Fruit fly (Drosophila melanogaster) whole organism, wandering third instar larva: ENCODE data around the gene CG14125.
A peak's percentile ranks its signal among the peaks of the same experiment; 100 is the strongest.

Experiments
- Abd-B ChIP-seq: fragments of >200 bp; optimal IDR thresholded peaks from 2 replicates; lab custom pipeline; 2017; ENCODE audit warnings: missing biosample characterization, missing genetic modification characterization
- CG32264 ChIP-seq: fragments of 200-800 bp; sonication (Bioruptor generic); optimal IDR thresholded peaks from 2 replicates; lab custom pipeline; 2016; ENCODE audit warnings: missing biosample characterization, missing genetic modification characterization
- CG9705 ChIP-seq: fragments of 200-800 bp; sonication (Bioruptor generic); optimal IDR thresholded peaks from 2 replicates; lab custom pipeline; 2018; ENCODE audit warnings: missing biosample characterization, mild to moderate bottlenecking, missing genetic modification characterization
- CrebA ChIP-seq: fragments of 200-800 bp; sonication (Bioruptor generic); optimal IDR thresholded peaks from 2 replicates; lab custom pipeline; 2016; ENCODE audit warnings: missing biosample characterization, mild to moderate bottlenecking, missing genetic modification characterization, borderline replicate concordance
- Dfd ChIP-seq: fragments of >200 bp; optimal IDR thresholded peaks from 2 replicates; lab custom pipeline; 2017; ENCODE audit warnings: missing biosample characterization, missing genetic modification characterization
- Dif ChIP-seq: fragments of 200-275, 200-300 bp; sonication (Bioruptor generic); optimal IDR thresholded peaks from 2 replicates; lab custom pipeline; 2018; ENCODE audit warnings: missing biosample characterization, missing genetic modification characterization; ENCODE audit not compliant: partially characterized antibody
- GATAd ChIP-seq: sonication (Bioruptor generic); optimal IDR thresholded peaks from 2 replicates; lab custom pipeline; 2016; ENCODE audit warnings: missing biosample characterization, missing genetic modification characterization
- HLH106 ChIP-seq: fragments of 200-800 bp; optimal IDR thresholded peaks from 3 replicates; lab custom pipeline; 2019; ENCODE audit warnings: missing biosample characterization, mild to moderate bottlenecking, missing genetic modification characterization, moderate library complexity
- Hr78 ChIP-seq: fragments of >200 bp; optimal IDR thresholded peaks from 2 replicates; lab custom pipeline; 2017; ENCODE audit warnings: missing biosample characterization, missing genetic modification characterization
- Hr83 ChIP-seq: fragments of 200-300 bp; sonication (Bioruptor generic); optimal IDR thresholded peaks from 2 replicates; lab custom pipeline; 2016; ENCODE audit warnings: missing biosample characterization, mild to moderate bottlenecking, missing genetic modification characterization, moderate library complexity; ENCODE audit not compliant: poor library complexity, severe bottlenecking
- Jra ChIP-seq: sonication (Bioruptor generic); optimal IDR thresholded peaks from 2 replicates; lab custom pipeline; 2016; ENCODE audit warnings: missing biosample characterization, missing genetic modification characterization
- Mio ChIP-seq: sonication (Bioruptor generic); optimal IDR thresholded peaks from 2 replicates; lab custom pipeline; 2016; ENCODE audit warnings: missing biosample characterization, missing genetic modification characterization
- Myc ChIP-seq: fragments of >200 bp; optimal IDR thresholded peaks from 2 replicates; lab custom pipeline; 2017
- N ChIP-seq: fragments of >200 bp; optimal IDR thresholded peaks from 2 replicates; lab custom pipeline; 2018; ENCODE audit warnings: missing biosample characterization, missing external identifiers, missing genetic modification characterization
- OdsH ChIP-seq: fragments of 200-800 bp; sonication (Bioruptor generic); optimal IDR thresholded peaks from 2 replicates; lab custom pipeline; 2016; ENCODE audit warnings: missing biosample characterization, mild to moderate bottlenecking, missing genetic modification characterization
- Rel ChIP-seq, 2 experiments: fragments of 200-800 bp; sonication (Bioruptor generic) in 1 of 2; optimal IDR thresholded peaks; 2 replicates in 1 of 2; 3 replicates in 1 of 2; lab custom pipeline; 2016 to 2019; ENCODE audit warnings: mild to moderate bottlenecking in 2 of 2, missing biosample characterization in 2 of 2, missing genetic modification characterization in 2 of 2, moderate library complexity in 1 of 2
- Vsx2 ChIP-seq: fragments of 200-300, 225-300 bp; sonication (Bioruptor generic); optimal IDR thresholded peaks from 2 replicates; lab custom pipeline; 2018; ENCODE audit warnings: missing biosample characterization, missing genetic modification characterization; ENCODE audit not compliant: partially characterized antibody
- br ChIP-seq: fragments of 200-800 bp; sonication (Bioruptor generic); optimal IDR thresholded peaks from 2 replicates; lab custom pipeline; 2016; ENCODE audit warnings: missing biosample characterization, missing genetic modification characterization
- brk ChIP-seq: fragments of 200-800 bp; sonication (Bioruptor generic); optimal IDR thresholded peaks from 2 replicates; lab custom pipeline; 2016; ENCODE audit warnings: missing biosample characterization, mild to moderate bottlenecking, missing genetic modification characterization
- dmrt93B ChIP-seq: fragments of 200-800 bp; sonication (Bioruptor generic); optimal IDR thresholded peaks from 2 replicates; lab custom pipeline; 2018; ENCODE audit warnings: missing biosample characterization, mild to moderate bottlenecking, missing genetic modification characterization
- dsf ChIP-seq: sonication (Bioruptor generic); optimal IDR thresholded peaks from 2 replicates; lab custom pipeline; 2016; ENCODE audit warnings: missing biosample characterization, missing genetic modification characterization, borderline replicate concordance
- ey ChIP-seq: fragments of 200-800 bp; sonication (Bioruptor generic); optimal IDR thresholded peaks from 2 replicates; lab custom pipeline; 2016; ENCODE audit warnings: missing biosample characterization, missing genetic modification characterization
- foxo ChIP-seq, 2 experiments: fragments of 200-800 bp; sonication (Bioruptor generic); optimal IDR thresholded peaks; 2 replicates in 1 of 2; 3 replicates in 1 of 2; lab custom pipeline; 2016 to 2017; ENCODE audit warnings: missing biosample characterization in 2 of 2, missing genetic modification characterization in 2 of 2
- fru ChIP-seq: fragments of 200-800 bp; sonication (Bioruptor generic); optimal IDR thresholded peaks from 3 replicates; lab custom pipeline; 2016; ENCODE audit warnings: missing biosample characterization, mild to moderate bottlenecking, missing genetic modification characterization
- h ChIP-seq: fragments of 200-800 bp; sonication (Bioruptor generic); optimal IDR thresholded peaks from 3 replicates; lab custom pipeline; 2016; ENCODE audit warnings: missing biosample characterization, mild to moderate bottlenecking, missing genetic modification characterization
- lola ChIP-seq: fragments of >200 bp; optimal IDR thresholded peaks from 2 replicates; lab custom pipeline; 2017; ENCODE audit warnings: missing biosample characterization, missing genetic modification characterization
- pan ChIP-seq: fragments of >200 bp; optimal IDR thresholded peaks from 2 replicates; lab custom pipeline; 2017
- psq ChIP-seq: fragments of 200-800 bp; sonication (Bioruptor generic); optimal IDR thresholded peaks from 3 replicates; lab custom pipeline; 2017; ENCODE audit warnings: missing biosample characterization, mild to moderate bottlenecking, missing genetic modification characterization, moderate library complexity
- rgr ChIP-seq: fragments of 200-800 bp; sonication (Bioruptor generic); optimal IDR thresholded peaks from 3 replicates; lab custom pipeline; 2016; ENCODE audit warnings: missing biosample characterization, mild to moderate bottlenecking, missing genetic modification characterization
- sage ChIP-seq: fragments of 200-800 bp; sonication (Bioruptor generic); optimal IDR thresholded peaks from 2 replicates; lab custom pipeline; 2016; ENCODE audit warnings: missing biosample characterization, mild to moderate bottlenecking, missing genetic modification characterization
- sv ChIP-seq: fragments of 200-800 bp; sonication (Bioruptor generic); optimal IDR thresholded peaks from 3 replicates; lab custom pipeline; 2016; ENCODE audit warnings: missing biosample characterization, missing genetic modification characterization
- usp ChIP-seq: fragments of >200 bp; optimal IDR thresholded peaks from 2 replicates; lab custom pipeline; 2017; ENCODE audit warnings: missing biosample characterization, missing genetic modification characterization
- woc ChIP-seq: sonication (Bioruptor generic); optimal IDR thresholded peaks from 2 replicates; lab custom pipeline; 2016; ENCODE audit warnings: missing biosample characterization, mild to moderate bottlenecking, missing genetic modification characterization

The CG14125 gene

DNA sequence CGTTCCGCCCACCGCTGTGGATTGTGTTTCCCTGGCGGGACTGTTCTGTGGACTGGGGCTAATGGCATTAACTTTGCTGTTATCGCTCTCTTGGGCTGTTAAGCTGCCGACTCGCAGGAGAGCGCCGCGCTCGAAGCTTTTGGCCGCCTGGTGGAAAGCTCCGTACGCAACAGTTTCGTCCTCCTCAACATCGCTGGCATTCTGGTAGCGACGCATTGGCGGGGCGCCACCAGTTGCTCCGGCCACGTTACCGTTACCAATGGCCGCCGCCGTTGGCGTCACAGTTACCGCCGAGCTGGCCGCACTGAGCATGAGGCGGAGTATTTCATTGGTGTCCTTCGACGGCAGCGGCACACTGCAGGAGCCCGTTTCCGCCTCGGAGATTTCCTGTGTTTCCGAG is 37.4 kb upstream of the CG14125 start:
- TF ChIP-seq N (GFP tag; lab: Kevin White, UChicago): no peak
- no peak for TF ChIP-seq Hr78
- no peak for TF ChIP-seq OdsH (GFP tag; lab: Kevin White, UChicago)

DNA sequence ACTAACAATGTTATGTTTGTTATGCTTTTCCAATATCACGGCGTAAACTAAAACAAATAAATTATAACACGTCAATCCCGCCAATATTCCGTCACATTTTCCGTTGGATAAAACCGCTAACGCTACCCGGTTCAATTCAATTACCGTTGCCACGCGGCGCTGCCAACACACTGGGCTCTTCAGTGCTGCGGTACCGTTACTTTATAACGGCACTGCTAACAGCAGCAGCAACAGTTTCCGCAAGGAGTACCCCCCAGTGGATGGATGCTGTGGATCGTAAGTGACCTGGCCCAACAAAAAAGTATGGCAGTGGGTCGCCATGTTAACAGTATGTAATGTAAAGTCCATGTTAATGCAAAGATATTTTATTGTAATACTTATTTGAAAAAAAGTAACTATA is 36.0 kb upstream of the CG14125 start, which contains the start of gene CG44837:
Gene CG44837 (minus strand): TSS at position 157 of the 400 bp plus-strand sequence.
- TF ChIP-seq usp (no peak), ey (GFP tag; lab: Kevin White, UChicago) (no peak), sv (GFP tag; lab: Kevin White, UChicago) (no peak), Vsx2 (no peak), GATAd (GFP tag; lab: Kevin White, UChicago) (no peak), Dfd (GFP tag; lab: Kevin White, UChicago) (no peak), OdsH (GFP tag; lab: Kevin White, UChicago) (no peak), brk (no peak), Mio (no peak), foxo (GFP tag; optimal IDR thresholded peaks at IDR 0.05; lab: Kevin White, UChicago) (no peak), dmrt93B (no peak), HLH106 (tag; lab: Kevin White, UChicago) (no peak), CrebA (GFP tag; lab: Kevin White, UChicago) (no peak), lola (GFP tag; lab: Kevin White, UChicago) (no peak), psq (GFP tag; lab: Kevin White, UChicago) (no peak)

DNA sequence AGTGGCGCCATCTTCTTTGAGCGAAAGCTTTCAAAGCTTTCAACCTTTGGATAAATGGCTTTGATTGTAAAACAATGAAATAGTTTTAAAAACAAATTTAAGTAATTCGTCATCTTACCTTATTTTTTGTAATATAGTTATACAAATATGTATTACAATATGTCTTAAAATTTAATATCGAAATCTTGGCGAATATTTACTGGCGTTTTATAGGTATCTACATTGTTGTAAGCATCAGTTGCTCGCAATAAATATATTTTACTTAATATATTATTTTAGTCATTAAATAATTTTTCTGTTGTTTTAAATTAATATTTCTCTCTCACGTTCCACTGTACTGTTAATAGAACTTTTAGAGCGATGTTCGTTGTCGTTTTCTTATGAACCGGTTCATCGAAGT is 33.1 kb upstream of the CG14125 start, which contains the start of gene Rpt4R:
Gene Rpt4R (plus strand): TSS at position 301 of the 400 bp plus-strand sequence.
- TF ChIP-seq dmrt93B (no peak), Dif (GFP tag; lab: Kevin White, UChicago) (no peak), ey (GFP tag; lab: Kevin White, UChicago) (no peak), Abd-B (no peak), sage (GFP tag; lab: Kevin White, UChicago) (no peak), woc (GFP tag; lab: Kevin White, UChicago) (no peak)

DNA sequence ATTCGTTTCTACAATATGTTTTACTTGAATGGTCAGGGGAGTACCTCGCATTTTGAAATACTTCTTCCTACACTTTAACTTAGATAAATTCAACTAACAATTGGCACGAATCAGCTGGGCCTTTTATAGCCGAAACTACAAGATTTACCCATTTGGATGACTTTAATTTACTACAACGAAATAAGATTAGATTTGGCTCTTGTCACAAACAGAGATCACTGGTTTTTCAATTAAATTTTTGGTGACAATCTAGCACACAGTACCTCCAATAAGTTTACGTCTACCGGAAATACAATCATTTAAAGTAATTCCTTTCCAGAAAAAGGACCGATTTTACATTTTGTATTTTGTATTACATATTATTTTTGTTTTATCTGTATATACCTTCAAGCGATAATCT is 30.0 kb upstream of the CG14125 start, which contains the start of gene CG5883:
Gene CG5883 (minus strand): TSS at position 101 of the 400 bp plus-strand sequence.
- TF ChIP-seq Rel (GFP tag; optimal IDR thresholded peaks at IDR 0.05; lab: Kevin White, UChicago): no peak
- TF ChIP-seq Rel (tag; optimal IDR thresholded peaks at IDR 0.05; lab: Kevin White, UChicago): no peak
- TF ChIP-seq sage (GFP tag; lab: Kevin White, UChicago): no peak
- no peak for TF ChIP-seq dsf (GFP tag; lab: Kevin White, UChicago)
- TF ChIP-seq CG9705 (GFP tag; lab: Kevin White, UChicago): no peak
- no peak for TF ChIP-seq fru (GFP tag; lab: Kevin White, UChicago)
- TF ChIP-seq OdsH (GFP tag; lab: Kevin White, UChicago): no peak
- no peak for TF ChIP-seq N (GFP tag; lab: Kevin White, UChicago)
- no peak for TF ChIP-seq Mio
- TF ChIP-seq CG32264 (GFP tag; lab: Kevin White, UChicago): no peak
- no peak for TF ChIP-seq lola (GFP tag; lab: Kevin White, UChicago)
- TF ChIP-seq GATAd (GFP tag; lab: Kevin White, UChicago): no peak
- no peak for TF ChIP-seq br
- TF ChIP-seq usp: no peak
- no peak for TF ChIP-seq rgr (GFP tag; lab: Kevin White, UChicago)
- no peak for TF ChIP-seq pan (lab: Kevin White, UChicago)
- no peak for TF ChIP-seq psq (GFP tag; lab: Kevin White, UChicago)
- no peak for TF ChIP-seq Jra (GFP tag; lab: Kevin White, UChicago)
- TF ChIP-seq ey (GFP tag; lab: Kevin White, UChicago): no peak
- TF ChIP-seq Hr83 (GFP tag; lab: Kevin White, UChicago): no peak
- TF ChIP-seq h (GFP tag; lab: Kevin White, UChicago): no peak

DNA sequence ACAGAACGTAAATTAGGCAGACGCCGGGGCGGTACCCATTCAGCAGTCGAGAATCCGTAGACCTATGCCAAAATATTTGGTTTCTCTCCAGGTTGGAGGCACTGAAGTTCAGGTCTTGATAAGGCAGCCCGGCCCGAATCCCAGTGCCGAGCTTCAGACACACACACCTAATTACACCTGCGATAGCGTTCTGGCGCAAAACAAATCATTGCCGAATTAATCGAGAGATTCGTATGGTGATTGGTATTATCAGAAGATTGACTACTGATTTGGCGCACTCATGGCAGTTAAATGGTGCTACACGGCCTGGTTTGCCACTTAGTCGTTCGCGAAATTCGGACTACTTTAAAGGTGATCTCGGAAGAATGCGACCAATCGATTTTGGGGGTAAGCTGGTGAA is 27.3 kb upstream of the CG14125 start, which contains the start of gene CG7252:
Gene CG7252 (plus strand): TSS at position 319 of the 400 bp plus-strand sequence.
- TF ChIP-seq Hr78 (no peak), Myc (lab: Kevin White, UChicago) (no peak), N (GFP tag; lab: Kevin White, UChicago) (no peak), br (no peak), CG32264 (GFP tag; lab: Kevin White, UChicago) (no peak), OdsH (GFP tag; lab: Kevin White, UChicago) (no peak), pan (lab: Kevin White, UChicago) (no peak), h (GFP tag; lab: Kevin White, UChicago) (peak; percentile 13), brk (no peak)
